Worm (Caenorhabditis elegans) whole organism, mixed stage, embryonic: ENCODE data around the gene F55A11.7.

Experiments used
- M03D4.4 ChIP-seq: sonication (generic microtip); optimal IDR thresholded peaks from 2 replicates; lab custom pipeline; 2017; ENCODE audit warnings: mild to moderate bottlenecking, missing genetic modification characterization, missing compliant biosample characterization
- bed-3 ChIP-seq: fragments of 200-800 bp; sonication (Bioruptor generic); optimal IDR thresholded peaks from 3 replicates; lab custom pipeline; 2018; ENCODE audit warnings: mild to moderate bottlenecking, missing genetic modification characterization, moderate library complexity, missing compliant biosample characterization
- blmp-1 ChIP-seq: fragments of 150-350 bp; optimal IDR thresholded peaks from 2 replicates; lab custom pipeline; 2014; ENCODE audit warnings: missing biosample characterization, missing genetic modification characterization
- ceh-39 ChIP-seq: fragments of 150-350 bp; optimal IDR thresholded peaks from 2 replicates; lab custom pipeline; 2014; ENCODE audit warnings: missing biosample characterization, missing genetic modification characterization
- ceh-43 ChIP-seq: fragments of 200-800 bp; sonication (Bioruptor generic); optimal IDR thresholded peaks from 2 replicates; lab custom pipeline; 2018; ENCODE audit warnings: mild to moderate bottlenecking, missing genetic modification characterization, moderate library complexity, missing compliant biosample characterization
- ceh-83 ChIP-seq: fragments of 200-800 bp; sonication (Bioruptor generic); optimal IDR thresholded peaks from 2 replicates; lab custom pipeline; 2018; ENCODE audit warnings: mild to moderate bottlenecking, missing genetic modification characterization, missing compliant biosample characterization
- ces-1 ChIP-seq: fragments of 150-350 bp; optimal IDR thresholded peaks from 2 replicates; lab custom pipeline; 2014; ENCODE audit warnings: missing biosample characterization, missing genetic modification reagents, missing genetic modification characterization
- cnd-1 ChIP-seq: fragments of 200-800 bp; sonication (Bioruptor generic); optimal IDR thresholded peaks from 2 replicates; lab custom pipeline; 2018; ENCODE audit warnings: mild to moderate bottlenecking, missing genetic modification characterization, missing compliant biosample characterization
- elt-1 ChIP-seq: sonication (generic microtip); optimal IDR thresholded peaks from 2 replicates; lab custom pipeline; 2017; ENCODE audit warnings: missing genetic modification characterization, mild to moderate bottlenecking, missing compliant biosample characterization, antibody characterized with exemption, moderate library complexity, borderline replicate concordance; ENCODE audit not compliant: insufficient read depth
- elt-3 ChIP-seq: fragments of 150-350 bp; optimal IDR thresholded peaks from 2 replicates; lab custom pipeline; 2014; ENCODE audit warnings: missing biosample characterization, missing genetic modification characterization
- flh-1 ChIP-seq: fragments of 200-800 bp; sonication (Bioruptor generic); optimal IDR thresholded peaks from 2 replicates; lab custom pipeline; 2018; ENCODE audit warnings: mild to moderate bottlenecking, missing genetic modification characterization, moderate library complexity, missing compliant biosample characterization
- ham-2 ChIP-seq: fragments of 200-800 bp; sonication (Bioruptor generic); optimal IDR thresholded peaks from 2 replicates; lab custom pipeline; 2018; ENCODE audit warnings: mild to moderate bottlenecking, missing genetic modification characterization, missing compliant biosample characterization
- hlh-1 ChIP-seq: fragments of 150-350 bp; optimal IDR thresholded peaks from 2 replicates; lab custom pipeline; 2014; ENCODE audit warnings: missing biosample characterization, missing genetic modification reagents, missing genetic modification characterization
- lin-13 ChIP-seq: fragments of 150-350 bp; optimal IDR thresholded peaks from 2 replicates; lab custom pipeline; 2014; ENCODE audit warnings: missing biosample characterization, missing genetic modification characterization
- lsy-2 ChIP-seq: fragments of 150-350 bp; optimal IDR thresholded peaks from 2 replicates; lab custom pipeline; 2014; ENCODE audit warnings: missing biosample characterization, missing genetic modification characterization
- mab-5 ChIP-seq: fragments of 150-350 bp; optimal IDR thresholded peaks from 2 replicates; lab custom pipeline; 2014; ENCODE audit warnings: missing biosample characterization, missing genetic modification characterization
- mep-1 ChIP-seq: fragments of 150-350 bp; optimal IDR thresholded peaks from 2 replicates; lab custom pipeline; 2017; ENCODE audit warnings: missing biosample characterization, missing genetic modification reagents, missing genetic modification characterization, inconsistent platforms
- mls-2 ChIP-seq: sonication (generic microtip); optimal IDR thresholded peaks from 2 replicates; lab custom pipeline; 2016; ENCODE audit warnings: mild to moderate bottlenecking, missing genetic modification characterization, moderate library complexity, missing compliant biosample characterization
- nhr-12 ChIP-seq: fragments of 150-350 bp; optimal IDR thresholded peaks from 2 replicates; lab custom pipeline; 2014; ENCODE audit warnings: missing biosample characterization, missing genetic modification characterization
- nhr-2 ChIP-seq: fragments of 150-350 bp; optimal IDR thresholded peaks from 2 replicates; lab custom pipeline; 2014; ENCODE audit warnings: missing biosample characterization, missing genetic modification characterization
- nhr-237 ChIP-seq: fragments of 150-350 bp; optimal IDR thresholded peaks from 2 replicates; lab custom pipeline; 2014; ENCODE audit warnings: missing biosample characterization, missing genetic modification characterization
- nhr-28 ChIP-seq: fragments of 150-350 bp; optimal IDR thresholded peaks from 2 replicates; lab custom pipeline; 2014; ENCODE audit warnings: missing biosample characterization, missing genetic modification characterization
- nhr-76 ChIP-seq: sonication (generic microtip); optimal IDR thresholded peaks from 2 replicates; lab custom pipeline; 2017; ENCODE audit warnings: missing biosample characterization, missing genetic modification characterization
- pha-4 ChIP-seq: fragments of 150-350 bp; optimal IDR thresholded peaks from 2 replicates; lab custom pipeline; 2018; ENCODE audit warnings: missing biosample characterization, missing genetic modification reagents, missing genetic modification characterization
- sem-2 ChIP-seq: fragments of 200-800 bp; sonication (Bioruptor generic); optimal IDR thresholded peaks from 2 replicates; lab custom pipeline; 2018; ENCODE audit warnings: mild to moderate bottlenecking, missing genetic modification characterization, missing compliant biosample characterization
- snpc-4 ChIP-seq: fragments of 150-350 bp; optimal IDR thresholded peaks from 2 replicates; lab custom pipeline; 2014; ENCODE audit warnings: missing biosample characterization, missing genetic modification characterization
- sptf-1 ChIP-seq: sonication (generic microtip); optimal IDR thresholded peaks from 2 replicates; lab custom pipeline; 2017; ENCODE audit warnings: mild to moderate bottlenecking, missing genetic modification characterization, moderate library complexity, missing compliant biosample characterization
- tbx-8 ChIP-seq: fragments of 200-800 bp; sonication (Bioruptor generic); optimal IDR thresholded peaks from 2 replicates; lab custom pipeline; 2018; ENCODE audit warnings: mild to moderate bottlenecking, missing genetic modification characterization, moderate library complexity, missing compliant biosample characterization
- unc-120 ChIP-seq: sonication (generic microtip); optimal IDR thresholded peaks from 2 replicates; lab custom pipeline; 2017; ENCODE audit warnings: missing genetic modification characterization, missing compliant biosample characterization; ENCODE audit not compliant: poor library complexity, severe bottlenecking
- unc-62 ChIP-seq: fragments of 150-350 bp; optimal IDR thresholded peaks from 2 replicates; lab custom pipeline; 2014; ENCODE audit warnings: missing biosample characterization, missing genetic modification reagents, missing genetic modification characterization
- zip-8 ChIP-seq: fragments of 150-350 bp; optimal IDR thresholded peaks from 2 replicates; lab custom pipeline; 2014; ENCODE audit warnings: missing biosample characterization, missing genetic modification characterization
- ztf-11 ChIP-seq: fragments of 150-350 bp; optimal IDR thresholded peaks from 2 replicates; lab custom pipeline; 2014; ENCODE audit warnings: missing biosample characterization, missing genetic modification characterization

Gene F55A11.7

ce11 chrV:11811921-11812320 is 24.7 kb upstream of the F55A11.7 start, which contains the start of gene D2023.3:
Gene D2023.3 (minus strand): TSS chrV:11812021.
- TF ChIP-seq lsy-2 (tag; lab: Kevin White, UChicago) (no peak), bed-3 (GFP tag; lab: Kevin White, UChicago) (no peak), mab-5 (tag; lab: Kevin White, UChicago) (no peak), ceh-43 (no peak), flh-1 (no peak), ceh-83 (no peak), elt-1 (tag; lab: Kevin White, UChicago) (no peak), nhr-12 (tag; lab: Kevin White, UChicago) (no peak), M03D4.4 (tag; lab: Kevin White, UChicago) (no peak), lin-13 (tag; lab: Kevin White, UChicago) (no peak), pha-4 (tag; lab: Kevin White, UChicago) (no peak), sem-2 (GFP tag; lab: Kevin White, UChicago) (no peak), unc-120 (no peak), nhr-76 (tag; lab: Kevin White, UChicago) (no peak), mep-1 (tag; lab: Kevin White, UChicago) (no peak)
- TF ChIP-seq, all 35 proteins: peak for 0

ce11 chrV:11809935-11810334 is 22.7 kb upstream of the F55A11.7 start:
- TF ChIP-seq blmp-1 (tag; lab: Kevin White, UChicago) (no peak), ham-2 (GFP tag; lab: Kevin White, UChicago) (no peak), ceh-83 (no peak), cnd-1 (tag; lab: Kevin White, UChicago) (no peak)
- TF ChIP-seq, all 35 proteins: peak for 0

ce11 chrV:11803518-11803994 is 16.3 kb upstream of the F55A11.7 start:
- no peak for TF ChIP-seq nhr-76 (tag; lab: Kevin White, UChicago)
- no peak for TF ChIP-seq nhr-28 (tag; lab: Kevin White, UChicago)
- TF ChIP-seq sem-2 (GFP tag; lab: Kevin White, UChicago): no peak
- no peak for TF ChIP-seq elt-1 (tag; lab: Kevin White, UChicago)
- no peak for TF ChIP-seq ham-2 (GFP tag; lab: Kevin White, UChicago)
- TF ChIP-seq nhr-12 (tag; lab: Kevin White, UChicago): no peak

ce11 chrV:11802508-11802907 is 15.3 kb upstream of the F55A11.7 start:
- no peak for TF ChIP-seq unc-120
- TF ChIP-seq ceh-43: no peak
- TF ChIP-seq tbx-8 (GFP tag; lab: Kevin White, UChicago): no peak
- TF ChIP-seq blmp-1 (tag; lab: Kevin White, UChicago): peak; percentile 33
- TF ChIP-seq ceh-83: no peak
- peak; percentile 66 for TF ChIP-seq elt-3 (tag; lab: Kevin White, UChicago)
- peak; percentile 19 for TF ChIP-seq ham-2 (GFP tag; lab: Kevin White, UChicago)
- TF ChIP-seq ceh-39: no peak
- no peak for TF ChIP-seq hlh-1 (tag; lab: Kevin White, UChicago)

- TF ChIP-seq ces-1 (no peak), blmp-1 (tag; lab: Kevin White, UChicago) (no peak), nhr-2 (tag; lab: Kevin White, UChicago) (no peak), elt-1 (tag; lab: Kevin White, UChicago) (peak; percentile 64), lsy-2 (tag; lab: Kevin White, UChicago) (no peak)
Observed at ce11 chrV:11801076-11801849, 14.0 kb upstream of the F55A11.7 start.

- no peak for TF ChIP-seq elt-3 (tag; lab: Kevin White, UChicago)
- no peak for TF ChIP-seq sptf-1 (tag; lab: Kevin White, UChicago)
- TF ChIP-seq unc-62: no peak
- no peak for TF ChIP-seq zip-8 (tag; lab: Kevin White, UChicago)
- no peak for TF ChIP-seq mls-2 (tag; lab: Kevin White, UChicago)
- TF ChIP-seq nhr-237: no peak
- TF ChIP-seq lsy-2 (tag; lab: Kevin White, UChicago): no peak
- no peak for TF ChIP-seq ztf-11 (tag; lab: Kevin White, UChicago)
- TF ChIP-seq hlh-1 (tag; lab: Kevin White, UChicago): no peak
- TF ChIP-seq mep-1 (tag; lab: Kevin White, UChicago): no peak
- no peak for TF ChIP-seq flh-1
- TF ChIP-seq ceh-39: no peak
- no peak for TF ChIP-seq snpc-4 (tag; lab: Kevin White, UChicago)
- TF ChIP-seq nhr-12 (tag; lab: Kevin White, UChicago): no peak
- no peak for TF ChIP-seq mab-5 (tag; lab: Kevin White, UChicago)
- TF ChIP-seq bed-3 (GFP tag; lab: Kevin White, UChicago): no peak
- TF ChIP-seq ceh-43: no peak
- no peak for TF ChIP-seq ceh-83
Observed at ce11 chrV:11800486-11800885, 13.2 kb upstream of the F55A11.7 start.
